Fruit fly (Drosophila melanogaster): ENCODE data around the gene CG10098.

Gene CG10098

DNA sequence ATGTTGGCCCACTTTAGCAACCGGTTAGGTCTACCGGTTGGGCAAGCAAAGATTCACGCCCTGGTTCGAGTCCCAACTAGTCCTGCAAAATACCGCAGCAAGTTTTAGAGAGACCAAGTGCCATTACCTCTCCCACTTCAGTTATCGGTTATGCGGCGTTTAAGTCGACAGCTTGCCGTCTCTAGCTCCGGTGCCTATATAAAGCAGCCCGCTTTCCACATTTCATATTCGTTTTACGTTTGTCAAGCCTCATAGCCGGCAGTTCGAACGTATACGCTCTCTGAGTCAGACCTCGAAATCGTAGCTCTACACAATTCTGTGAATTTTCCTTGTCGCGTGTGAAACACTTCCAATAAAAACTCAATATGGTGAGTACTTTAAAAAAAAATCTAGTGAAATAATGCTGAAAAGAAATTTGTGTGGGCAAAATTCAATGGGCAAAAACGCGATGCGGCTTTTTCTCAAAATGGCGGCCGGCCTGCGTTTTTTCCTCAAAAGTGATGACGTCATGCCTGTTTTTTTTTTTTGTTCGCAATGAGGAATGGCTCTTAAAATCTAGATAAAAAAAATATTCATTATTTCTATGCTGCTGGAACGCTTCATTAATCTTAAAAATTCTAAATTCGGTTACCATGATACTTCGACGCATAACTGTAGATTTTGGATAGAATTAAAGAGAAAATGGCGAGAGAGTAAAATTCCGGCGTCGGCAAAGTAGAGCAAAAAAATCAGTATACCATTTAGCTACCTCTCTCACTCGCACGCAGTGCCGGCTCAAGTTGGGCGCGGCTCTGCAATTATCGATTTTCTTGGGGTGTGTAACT, 37.8 kb upstream of the CG10098 start, which contains the start of gene alphaTub84B (continued):
- no peak for TF ChIP-seq Ravus (GFP tag; IDR thresholded peaks at IDR 0.05)
- peak; percentile 76 for TF ChIP-seq p53 (GFP tag; optimal IDR thresholded peaks at IDR 0.05)
- peak; percentile 65; the same call in 1 of the 2 replicates for TF ChIP-seq wdn (GFP tag; IDR thresholded peaks at IDR 0.05)
- TF ChIP-seq CG2875 (GFP tag; optimal IDR thresholded peaks at IDR 0.05): peak; percentile 66
- peak; percentile 75 for TF ChIP-seq ftz-f1 (GFP tag; optimal IDR thresholded peaks at IDR 0.05)
- TF ChIP-seq CG15269 (tag; optimal IDR thresholded peaks at IDR 0.05): peak; percentile 75
- peak; percentile 50 for TF ChIP-seq CG10267 (tag; optimal IDR thresholded peaks at IDR 0.05)
- TF ChIP-seq B-H1 (GFP tag; IDR thresholded peaks at IDR 0.05): no peak; the same call in 2 of the 3 replicates
- TF ChIP-seq CG31224 (GFP tag; IDR thresholded peaks at IDR 0.05): no peak
- peak; percentile 47; the same call in 1 of the 2 replicates for TF ChIP-seq HLH3B (GFP tag; IDR thresholded peaks at IDR 0.05)
- peak; percentile 71; the same call in 2 of the 3 replicates for TF ChIP-seq so (GFP tag; IDR thresholded peaks at IDR 0.05)
- peak; percentile 62 for TF ChIP-seq maf-S (GFP tag; optimal IDR thresholded peaks at IDR 0.05)
- peak; percentile 96 for TF ChIP-seq sens (GFP tag)

DNA sequence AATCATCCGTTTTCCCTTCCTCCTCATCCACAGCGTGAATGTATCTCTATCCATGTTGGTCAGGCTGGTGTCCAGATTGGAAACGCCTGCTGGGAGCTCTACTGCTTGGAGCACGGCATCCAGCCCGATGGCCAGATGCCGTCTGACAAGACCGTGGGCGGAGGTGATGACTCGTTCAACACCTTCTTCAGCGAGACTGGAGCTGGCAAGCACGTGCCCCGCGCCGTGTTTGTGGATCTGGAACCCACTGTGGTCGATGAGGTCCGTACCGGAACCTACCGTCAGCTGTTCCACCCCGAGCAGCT, 37.2 kb upstream of the CG10098 start:
- TF ChIP-seq Awh (GFP tag; IDR thresholded peaks at IDR 0.05): no peak
- TF ChIP-seq CG7928 (GFP tag; optimal IDR thresholded peaks at IDR 0.05): no peak
- TF ChIP-seq CkIIα-i1 (GFP tag; IDR thresholded peaks at IDR 0.05): no peak
- no peak for TF ChIP-seq klu (GFP tag; IDR thresholded peaks at IDR 0.05)
- no peak for TF ChIP-seq Nf-YC (tag; optimal IDR thresholded peaks at IDR 0.05)
- TF ChIP-seq CG3065 (GFP tag; optimal IDR thresholded peaks at IDR 0.05): no peak
- no peak for TF ChIP-seq CG12104 (GFP tag; optimal IDR thresholded peaks at IDR 0.05)
- no peak for TF ChIP-seq zen2 (GFP tag; IDR thresholded peaks at IDR 0.05; ENCODE audit: partially characterized antibody)
- TF ChIP-seq CG10979 (tag; optimal IDR thresholded peaks at IDR 0.05): no peak
- no peak for TF ChIP-seq vnd (GFP tag; IDR thresholded peaks at IDR 0.05; ENCODE audit: partially characterized antibody)
- TF ChIP-seq pum (GFP tag; optimal IDR thresholded peaks at IDR 0.05): no peak
- no peak for TF ChIP-seq CG6765 (GFP tag; optimal IDR thresholded peaks at IDR 0.05)
- TF ChIP-seq gfzf (GFP tag; optimal IDR thresholded peaks at IDR 0.05): no peak
- no peak for TF ChIP-seq ap (GFP tag; IDR thresholded peaks at IDR 0.05)
- TF ChIP-seq az2 (GFP tag; optimal IDR thresholded peaks at IDR 0.05): no peak
- no peak for TF ChIP-seq Aef1 (GFP tag; IDR thresholded peaks at IDR 0.05)
- no peak for TF ChIP-seq zfh1 (GFP tag; IDR thresholded peaks at IDR 0.05)
- TF ChIP-seq CG12219 (GFP tag; optimal IDR thresholded peaks at IDR 0.05): no peak
- no peak for TF ChIP-seq CG10959 (GFP tag; IDR thresholded peaks at IDR 0.05)
- TF ChIP-seq Optix (GFP tag; IDR thresholded peaks at IDR 0.05): no peak
- no peak for TF ChIP-seq CG4854 (GFP tag; optimal IDR thresholded peaks at IDR 0.05)
- no peak for TF ChIP-seq Atf-2 (GFP tag; optimal IDR thresholded peaks at IDR 0.05)
- TF ChIP-seq eve (GFP tag; optimal IDR thresholded peaks at IDR 0.05): no peak
- TF ChIP-seq salm (tag; optimal IDR thresholded peaks at IDR 0.05): no peak
- TF ChIP-seq Ets65A (GFP tag): peak; percentile 57
- TF ChIP-seq ci (GFP tag; IDR thresholded peaks at IDR 0.05): 0 out of 3 replicates have a peak, but pooled peaks have one; percentile 26
- TF ChIP-seq CG9215 (GFP tag; IDR thresholded peaks at IDR 0.05): no peak
- TF ChIP-seq toy (GFP tag; IDR thresholded peaks at IDR 0.05): no peak
- TF ChIP-seq chm (GFP tag; IDR thresholded peaks at IDR 0.05): peak; percentile 53; the same call in 1 of the 2 replicates
- peak; percentile 59 for TF ChIP-seq Med (GFP tag)
- no peak for TF ChIP-seq CG14860 (GFP tag; IDR thresholded peaks at IDR 0.05; ENCODE audit: partially characterized antibody)
- no peak for TF ChIP-seq bbx (GFP tag; IDR thresholded peaks at IDR 0.05; ENCODE audit: partially characterized antibody)
- TF ChIP-seq CG15269 (tag; optimal IDR thresholded peaks at IDR 0.05): no peak
- 0 out of 3 replicates have a peak, but pooled peaks have one; percentile 27 for TF ChIP-seq mld (GFP tag; IDR thresholded peaks at IDR 0.05; ENCODE audit: partially characterized antibody)
- TF ChIP-seq sob (GFP tag; IDR thresholded peaks at IDR 0.05): no peak
- TF ChIP-seq aop (GFP tag; IDR thresholded peaks at IDR 0.05): no peak
- TF ChIP-seq gem (tag; optimal IDR thresholded peaks at IDR 0.05): no peak
- TF ChIP-seq h (optimal IDR thresholded peaks at IDR 0.05): no peak
- no peak for TF ChIP-seq Hr39 (optimal IDR thresholded peaks at IDR 0.05)
